Worm (Caenorhabditis elegans) whole organism, L2 larva: Measurements from ENCODE around the gene M70.5.

Source experiments
- zag-1 ChIP-seq: fragments of 150-350 bp; optimal IDR thresholded peaks from 2 replicates; lab custom pipeline; 2014; ENCODE audit warnings: missing biosample characterization, missing genetic modification characterization
- ztf-11 ChIP-seq: sonication (generic microtip); optimal IDR thresholded peaks from 2 replicates; lab custom pipeline; 2017; ENCODE audit warnings: missing biosample characterization, missing genetic modification characterization

DNA sequence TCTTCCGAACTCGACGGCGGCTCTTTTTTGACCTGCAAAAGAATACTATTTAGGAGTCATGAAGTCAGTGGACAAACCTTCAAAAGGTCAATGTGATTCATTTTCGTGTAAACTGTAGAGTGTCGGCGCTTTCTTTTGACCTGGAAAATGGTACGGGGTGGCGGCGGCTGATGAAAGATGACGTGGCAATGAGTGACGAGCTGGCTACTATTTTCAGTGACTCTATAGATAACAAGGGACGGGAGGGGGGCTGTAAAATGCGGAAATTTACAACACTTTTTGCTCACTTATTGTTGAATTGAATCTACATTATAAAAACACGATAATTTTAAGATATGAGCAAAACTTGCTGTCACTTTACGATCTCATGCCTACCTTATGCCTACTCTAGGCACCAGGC is 24.8 kb upstream of the M70.5 start, which contains the start of gene lin-1:
- no peak for TF ChIP-seq zag-1
- TF ChIP-seq ztf-11 (tag; lab: Kevin White, UChicago): no peak
